Fruit fly (Drosophila melanogaster): Measurements from ENCODE around the gene Tango5.

Tango5 gene

dm6 chrX:10751777-10752176, 12.4 kb downstream of the Tango5 start:
- TF ChIP-seq CG8478 (optimal IDR thresholded peaks at IDR 0.05) (no peak), CTCF (optimal IDR thresholded peaks at IDR 0.05) (no peak)

dm6 chrX:10750676-10751075, 13.5 kb downstream of the Tango5 start:
- TF ChIP-seq CTCF (optimal IDR thresholded peaks at IDR 0.05) = no peak
- no peak for TF ChIP-seq CG8478 (optimal IDR thresholded peaks at IDR 0.05)

- no peak for TF ChIP-seq CTCF (optimal IDR thresholded peaks at IDR 0.05)
- no peak for TF ChIP-seq CG8478 (optimal IDR thresholded peaks at IDR 0.05)
Observed at dm6 chrX:10748647-10749046, 15.6 kb downstream of the Tango5 start.

- TF ChIP-seq CTCF (optimal IDR thresholded peaks at IDR 0.05) (no peak), CG8478 (optimal IDR thresholded peaks at IDR 0.05) (no peak)
Observed at dm6 chrX:10745590-10745953, 18.6 kb downstream of the Tango5 start.

- TF ChIP-seq CTCF (optimal IDR thresholded peaks at IDR 0.05) = peak in 1 of 2 experiments; percentile 28
- no peak for TF ChIP-seq CG8478 (optimal IDR thresholded peaks at IDR 0.05)
Observed at dm6 chrX:10744773-10745589, 19.2 kb downstream of the Tango5 start, which contains the start of gene stx. Gene stx, minus strand, starts transcription at chrX:10744943.

- TF ChIP-seq CTCF (optimal IDR thresholded peaks at IDR 0.05) (no peak), CG8478 (optimal IDR thresholded peaks at IDR 0.05) (no peak)
Observed at dm6 chrX:10744315-10744767, 19.9 kb downstream of the Tango5 start, which contains the start of gene ras. Gene ras, plus strand, starts transcription at chrX:10744502.

- TF ChIP-seq CTCF (optimal IDR thresholded peaks at IDR 0.05) = no peak
- TF ChIP-seq CG8478 (optimal IDR thresholded peaks at IDR 0.05) = no peak
Observed at dm6 chrX:10743825-10744224, 20.4 kb downstream of the Tango5 start.

dm6 chrX:10742578-10742976, 21.6 kb downstream of the Tango5 start:
- TF ChIP-seq CG8478 (optimal IDR thresholded peaks at IDR 0.05) (no peak), CTCF (optimal IDR thresholded peaks at IDR 0.05) (no peak)

- TF ChIP-seq CG8478 (optimal IDR thresholded peaks at IDR 0.05) (no peak), CTCF (optimal IDR thresholded peaks at IDR 0.05) (no peak)
Observed at dm6 chrX:10741754-10742577, 22.2 kb downstream of the Tango5 start.

dm6 chrX:10740953-10741500, 23.2 kb downstream of the Tango5 start:
- no peak for TF ChIP-seq CTCF (optimal IDR thresholded peaks at IDR 0.05)
- no peak for TF ChIP-seq CG8478 (optimal IDR thresholded peaks at IDR 0.05)

dm6 chrX:10739614-10740436, 24.4 kb downstream of the Tango5 start:
- TF ChIP-seq CTCF (optimal IDR thresholded peaks at IDR 0.05) (no peak), CG8478 (optimal IDR thresholded peaks at IDR 0.05) (no peak)

- TF ChIP-seq CG8478 (optimal IDR thresholded peaks at IDR 0.05) = no peak
- no peak for TF ChIP-seq CTCF (optimal IDR thresholded peaks at IDR 0.05)
Observed at dm6 chrX:10738835-10739371, 25.3 kb downstream of the Tango5 start.

- TF ChIP-seq CTCF (optimal IDR thresholded peaks at IDR 0.05) (no peak), CG8478 (optimal IDR thresholded peaks at IDR 0.05) (no peak)
Observed at dm6 chrX:10738151-10738430, 26.1 kb downstream of the Tango5 start.

- TF ChIP-seq CG8478 (optimal IDR thresholded peaks at IDR 0.05) = no peak
- peak; percentile 78 to 83 for TF ChIP-seq CTCF (optimal IDR thresholded peaks at IDR 0.05)
Observed at dm6 chrX:10737422-10738150, 26.6 kb downstream of the Tango5 start.

All from S2 (cell line).